Fruit fly (Drosophila melanogaster) whole organism, prepupa: ENCODE measurements around the gene CG31221.

Source experiments
- Eip78C ChIP-seq: fragments of 200-800 bp; sonication (Bioruptor generic); peaks from one replicate; lab custom pipeline; 2016; ENCODE audit warnings: missing biosample characterization, missing genetic modification characterization
- esn ChIP-seq: fragments of 200-800 bp; sonication (Bioruptor generic); optimal IDR thresholded peaks from 2 replicates; lab custom pipeline; 2016; ENCODE audit warnings: missing biosample characterization, mild to moderate bottlenecking, missing genetic modification characterization, moderate library complexity
- vri ChIP-seq: fragments of 200-800 bp; sonication (Bioruptor generic); optimal IDR thresholded peaks from 3 replicates; lab custom pipeline; 2016; ENCODE audit warnings: missing biosample characterization, mild to moderate bottlenecking, missing genetic modification characterization

DNA sequence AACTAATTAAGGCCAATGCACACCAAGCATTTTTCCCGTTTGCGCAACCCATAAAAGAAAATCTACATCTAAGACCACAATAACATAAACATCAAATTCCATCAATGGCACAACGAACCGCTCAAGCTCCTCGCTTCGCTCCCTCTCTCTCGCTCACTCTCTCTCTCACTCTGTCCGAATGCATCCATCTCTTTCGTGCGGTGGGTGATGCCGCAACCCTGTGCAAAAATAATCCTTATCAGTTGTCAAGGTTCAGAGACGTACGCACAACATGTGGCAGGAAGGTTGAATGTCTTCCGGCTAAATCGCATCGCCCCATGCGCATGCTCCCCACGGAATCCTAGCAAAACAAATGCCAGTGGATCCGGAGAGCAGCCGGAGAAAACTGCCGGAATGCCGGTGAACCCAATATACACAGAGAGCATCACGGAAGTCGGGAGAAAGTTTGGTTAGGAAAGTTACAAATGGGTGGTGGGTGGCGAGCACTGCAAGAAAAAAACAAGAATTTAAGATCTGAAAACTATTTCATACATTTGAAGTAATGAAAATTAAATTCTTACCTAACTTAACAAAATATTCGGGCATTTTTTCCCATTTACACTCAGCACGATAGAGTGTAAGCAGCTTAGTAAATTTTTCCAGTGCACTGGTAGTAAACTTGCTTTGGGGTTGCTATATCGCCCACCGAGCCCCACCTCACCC lies 86.3 kb downstream of the CG31221 start:
- TF ChIP-seq Eip78C (peak; percentile 91), vri (GFP tag; lab: Kevin White, UChicago) (peak; percentile 37), esn (GFP tag; lab: Kevin White, UChicago) (peak; percentile 73)
